Worm (Caenorhabditis elegans) whole organism, early embryonic: ENCODE data around the gene ntr-2.

Experiments used
- B0310.2 ChIP-seq: sonication (generic microtip); optimal IDR thresholded peaks from 2 replicates; lab custom pipeline; 2016; ENCODE audit warnings: mild to moderate bottlenecking, missing genetic modification characterization, missing compliant biosample characterization
- F13C5.2 ChIP-seq: sonication (generic microtip); optimal IDR thresholded peaks from 2 replicates; lab custom pipeline; 2017; ENCODE audit warnings: mild to moderate bottlenecking, missing genetic modification characterization, inconsistent platforms, missing compliant biosample characterization
- aly-1 ChIP-seq: sonication (generic microtip); optimal IDR thresholded peaks from 2 replicates; lab custom pipeline; 2016; ENCODE audit warnings: missing genetic modification characterization, missing compliant biosample characterization
- ama-1 ChIP-seq: fragments of 150-350 bp; optimal IDR thresholded peaks from 2 replicates; lab custom pipeline; 2014
- ceh-13 ChIP-seq: fragments of 200-800 bp; sonication (Bioruptor generic); optimal IDR thresholded peaks from 2 replicates; lab custom pipeline; 2018; ENCODE audit warnings: mild to moderate bottlenecking, missing genetic modification characterization, missing compliant biosample characterization
- ceh-36 ChIP-seq: sonication (generic microtip); optimal IDR thresholded peaks from 2 replicates; lab custom pipeline; 2016; ENCODE audit warnings: missing genetic modification characterization, inconsistent platforms, missing compliant biosample characterization
- ets-7 ChIP-seq: sonication (generic microtip); optimal IDR thresholded peaks from 2 replicates; lab custom pipeline; 2016; ENCODE audit warnings: missing genotype, missing genetic modification characterization, missing compliant biosample characterization
- flt-1 ChIP-seq: fragments of 200-800 bp; sonication (Bioruptor generic); IDR thresholded peaks from 2 replicates; pipeline ENCODE4 v1.3.6; 2022; ENCODE audit warnings: missing genetic modification characterization, missing compliant biosample characterization
- hmg-4 ChIP-seq: fragments of 200-800 bp; sonication (Bioruptor generic); optimal IDR thresholded peaks from 2 replicates; lab custom pipeline; 2018; ENCODE audit warnings: mild to moderate bottlenecking, missing genetic modification characterization, missing compliant biosample characterization
- hnd-1 ChIP-seq: sonication (generic microtip); optimal IDR thresholded peaks from 2 replicates; lab custom pipeline; 2016; ENCODE audit warnings: missing genetic modification characterization, missing compliant biosample characterization
- tbx-37 ChIP-seq: fragments of 200-800 bp; sonication (Bioruptor generic); conservative IDR thresholded peaks from 2 replicates; pipeline ENCODE4 v1.3.6; 2022; ENCODE audit warnings: missing genetic modification reagents, missing genetic modification characterization, missing compliant biosample characterization

DNA sequence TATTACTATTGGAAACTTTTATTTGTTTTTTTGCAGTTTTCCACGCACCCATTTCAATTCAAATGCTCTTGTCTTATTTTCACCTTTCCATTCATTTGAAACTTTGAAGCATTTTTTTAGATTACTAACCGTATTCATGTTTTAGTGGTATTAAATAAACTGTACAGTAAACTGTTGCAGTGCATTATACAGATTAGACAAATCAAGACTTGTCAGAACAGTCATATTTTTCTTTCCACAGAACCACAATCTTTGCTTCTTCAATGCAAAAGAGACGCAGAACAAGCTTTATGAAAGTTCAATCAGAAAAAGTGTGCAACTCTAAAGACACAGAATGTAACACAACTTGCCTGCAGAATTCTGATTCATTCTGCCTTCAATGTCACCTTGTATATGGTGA, 37.0 kb upstream of the ntr-2 start, which contains the start of gene F45B8.5:
- no peak for TF ChIP-seq hmg-4
- no peak for TF ChIP-seq hnd-1 (tag; lab: Kevin White, UChicago)
- TF ChIP-seq flt-1 (GFP tag; lab: Robert Waterston, UW): no peak
- TF ChIP-seq ceh-36 (tag; lab: Kevin White, UChicago): no peak
- no peak for TF ChIP-seq B0310.2
- TF ChIP-seq aly-1 (tag; lab: Kevin White, UChicago): no peak
- TF ChIP-seq ets-7: no peak
- TF ChIP-seq F13C5.2 (tag; lab: Kevin White, UChicago): no peak
- TF ChIP-seq ama-1 (lab: Kevin White, UChicago): no peak
- no peak for TF ChIP-seq tbx-37
- no peak for TF ChIP-seq ceh-13 (GFP tag; lab: Kevin White, UChicago)
